Worm (Caenorhabditis elegans) whole organism, L2 larva: Measurements from ENCODE around the gene twk-16.

Experiments used
- C34F6.9 ChIP-seq: fragments of 150-350 bp; optimal IDR thresholded peaks from 2 replicates; lab custom pipeline; 2014; ENCODE audit warnings: missing biosample characterization, missing genetic modification characterization
- F13H6.1 ChIP-seq: sonication (generic microtip); optimal IDR thresholded peaks from 2 replicates; lab custom pipeline; 2016; ENCODE audit warnings: missing genetic modification characterization, missing compliant biosample characterization
- R02D3.7 ChIP-seq: fragments of 150-350 bp; optimal IDR thresholded peaks from 2 replicates; lab custom pipeline; 2014; ENCODE audit warnings: missing biosample characterization, missing genetic modification characterization
- Y55F3AM.14 ChIP-seq: fragments of 200-800 bp; sonication (Bioruptor generic); optimal IDR thresholded peaks from 2 replicates; lab custom pipeline; 2018; ENCODE audit warnings: mild to moderate bottlenecking, missing genetic modification characterization, missing compliant biosample characterization
- ZK546.5 ChIP-seq: sonication (generic microtip); optimal IDR thresholded peaks from 2 replicates; lab custom pipeline; 2017; ENCODE audit warnings: missing biosample characterization, missing genetic modification characterization
- alr-1 ChIP-seq: fragments of 150-350 bp; optimal IDR thresholded peaks from 2 replicates; lab custom pipeline; 2014; ENCODE audit warnings: missing biosample characterization, missing genetic modification characterization
- aly-2 ChIP-seq: fragments of 150-350 bp; optimal IDR thresholded peaks from 2 replicates; lab custom pipeline; 2014; ENCODE audit warnings: missing biosample characterization, missing genetic modification characterization
- ama-1 ChIP-seq: fragments of 150-350 bp; optimal IDR thresholded peaks from 2 replicates; lab custom pipeline; 2018; ENCODE audit warnings: inconsistent platforms
- blmp-1 ChIP-seq: sonication (generic microtip); optimal IDR thresholded peaks from 2 replicates; lab custom pipeline; 2017; ENCODE audit warnings: missing genetic modification characterization, mild to moderate bottlenecking, missing compliant biosample characterization, antibody characterized with exemption, moderate library complexity; ENCODE audit not compliant: insufficient read depth
- ceh-16 ChIP-seq: fragments of 150-350 bp; optimal IDR thresholded peaks from 2 replicates; lab custom pipeline; 2014; ENCODE audit warnings: missing biosample characterization, missing genetic modification characterization
- ceh-82 ChIP-seq: fragments of 150-350 bp; optimal IDR thresholded peaks from 2 replicates; lab custom pipeline; 2014; ENCODE audit warnings: missing biosample characterization, missing genetic modification characterization
- crh-2 ChIP-seq: sonication (generic microtip); optimal IDR thresholded peaks from 2 replicates; lab custom pipeline; 2017; ENCODE audit warnings: missing biosample characterization, missing genetic modification characterization
- dmd-4 ChIP-seq: sonication (generic microtip); optimal IDR thresholded peaks from 2 replicates; lab custom pipeline; 2017; ENCODE audit warnings: missing biosample characterization, missing genetic modification characterization
- egl-27 ChIP-seq: sonication (generic microtip); optimal IDR thresholded peaks from 3 replicates; lab custom pipeline; 2017; ENCODE audit warnings: missing biosample characterization, missing genetic modification reagents, missing genetic modification characterization
- elt-1 ChIP-seq: fragments of 150-350 bp; optimal IDR thresholded peaks from 2 replicates; lab custom pipeline; 2014; ENCODE audit warnings: missing biosample characterization, missing genetic modification characterization
- elt-3 ChIP-seq: sonication (generic microtip); optimal IDR thresholded peaks from 2 replicates; lab custom pipeline; 2017; ENCODE audit warnings: missing biosample characterization, missing genetic modification characterization
- fos-1 ChIP-seq: fragments of 150-350 bp; optimal IDR thresholded peaks from 2 replicates; lab custom pipeline; 2014; ENCODE audit warnings: missing biosample characterization, missing genetic modification characterization
- gmeb-1 ChIP-seq: fragments of 150-350 bp; optimal IDR thresholded peaks from 2 replicates; lab custom pipeline; 2014; ENCODE audit warnings: missing biosample characterization, missing genetic modification characterization
- lin-11 ChIP-seq: fragments of 150-350 bp; sonication (generic microtip); optimal IDR thresholded peaks from 2 replicates; lab custom pipeline; 2014; ENCODE audit warnings: missing biosample characterization, missing genetic modification characterization, inconsistent platforms, mixed read lengths
- lin-13 ChIP-seq: fragments of 150-350 bp; optimal IDR thresholded peaks from 2 replicates; lab custom pipeline; 2014; ENCODE audit warnings: missing biosample characterization, missing genetic modification reagents, missing genetic modification characterization
- lin-39 ChIP-seq: fragments of 150-350 bp; optimal IDR thresholded peaks from 2 replicates; lab custom pipeline; 2014; ENCODE audit warnings: missing biosample characterization, missing genetic modification reagents, missing genetic modification characterization
- lsy-2 ChIP-seq, 2 experiments: fragments of 150-350 bp in 1 of 2; sonication (generic microtip) in 1 of 2; optimal IDR thresholded peaks; 2 replicates each; lab custom pipeline; 2014 to 2017; ENCODE audit warnings: missing biosample characterization in 2 of 2, missing genetic modification characterization in 2 of 2
- mab-5 ChIP-seq: fragments of 150-350 bp; optimal IDR thresholded peaks from 2 replicates; lab custom pipeline; 2014; ENCODE audit warnings: missing biosample characterization, missing genetic modification characterization
- mbf-1 ChIP-seq: sonication (generic microtip); optimal IDR thresholded peaks from 2 replicates; lab custom pipeline; 2017; ENCODE audit warnings: missing biosample characterization, missing genetic modification characterization
- mdl-1 ChIP-seq, 2 experiments: fragments of 150-350 bp in 1 of 2; sonication (generic microtip) in 1 of 2; optimal IDR thresholded peaks; 2 replicates each; lab custom pipeline; 2017; ENCODE audit warnings: missing biosample characterization in 2 of 2, missing genetic modification characterization in 2 of 2
- nhr-10 ChIP-seq: sonication (generic microtip); optimal IDR thresholded peaks from 2 replicates; lab custom pipeline; 2017; ENCODE audit warnings: missing biosample characterization, missing genetic modification characterization
- nhr-11 ChIP-seq: fragments of 150-350 bp; optimal IDR thresholded peaks from 2 replicates; lab custom pipeline; 2014; ENCODE audit warnings: missing biosample characterization, missing genetic modification characterization
- nhr-12 ChIP-seq: fragments of 150-350 bp; optimal IDR thresholded peaks from 2 replicates; lab custom pipeline; 2014; ENCODE audit warnings: missing biosample characterization, missing genetic modification characterization
- nhr-129 ChIP-seq: fragments of 150-350 bp; optimal IDR thresholded peaks from 2 replicates; lab custom pipeline; 2014; ENCODE audit warnings: missing biosample characterization, missing genetic modification characterization
- nhr-21 ChIP-seq: fragments of 150-350 bp; optimal IDR thresholded peaks from 2 replicates; lab custom pipeline; 2014; ENCODE audit warnings: missing biosample characterization, missing genetic modification characterization
- nhr-23 ChIP-seq: fragments of 150-350 bp; optimal IDR thresholded peaks from 2 replicates; lab custom pipeline; 2014; ENCODE audit warnings: missing biosample characterization, missing genetic modification reagents, missing genetic modification characterization
- nhr-237 ChIP-seq: fragments of 150-350 bp; optimal IDR thresholded peaks from 2 replicates; lab custom pipeline; 2014; ENCODE audit warnings: missing biosample characterization, missing genetic modification characterization
- nhr-25 ChIP-seq: fragments of 150-350 bp; sonication (generic microtip); optimal IDR thresholded peaks from 3 replicates; lab custom pipeline; 2014; ENCODE audit warnings: missing biosample characterization, missing genetic modification characterization
- nhr-6 ChIP-seq: fragments of 150-350 bp; optimal IDR thresholded peaks from 2 replicates; lab custom pipeline; 2014; ENCODE audit warnings: missing biosample characterization, missing genetic modification characterization
- nhr-77 ChIP-seq: fragments of 150-350 bp; optimal IDR thresholded peaks from 2 replicates; lab custom pipeline; 2014; ENCODE audit warnings: missing biosample characterization, missing genetic modification characterization
- peb-1 ChIP-seq: fragments of 150-350 bp; optimal IDR thresholded peaks from 2 replicates; lab custom pipeline; 2014; ENCODE audit warnings: missing biosample characterization, missing genetic modification characterization
- sem-4 ChIP-seq: fragments of 150-350 bp; optimal IDR thresholded peaks from 2 replicates; lab custom pipeline; 2014; ENCODE audit warnings: missing biosample characterization, missing genetic modification reagents, missing genetic modification characterization
- skn-1 ChIP-seq: sonication (generic microtip); optimal IDR thresholded peaks from 2 replicates; lab custom pipeline; 2017; ENCODE audit warnings: missing biosample characterization, missing genetic modification characterization
- sma-3 ChIP-seq: sonication (generic microtip); optimal IDR thresholded peaks from 2 replicates; lab custom pipeline; 2016; ENCODE audit warnings: missing genetic modification reagents, missing genetic modification characterization, missing compliant biosample characterization
- sma-9 ChIP-seq, 2 experiments: fragments of 150-350 bp in 1 of 2; sonication (generic microtip) in 1 of 2; optimal IDR thresholded peaks; 2 replicates each; lab custom pipeline; 2014 to 2016; ENCODE audit warnings: missing genetic modification characterization in 2 of 2, mild to moderate bottlenecking in 1 of 2, missing biosample characterization in 1 of 2, missing compliant biosample characterization in 1 of 2, missing genetic modification reagents in 1 of 2, moderate library complexity in 1 of 2
- snpc-4 ChIP-seq: fragments of 150-350 bp; optimal IDR thresholded peaks from 2 replicates; lab custom pipeline; 2014; ENCODE audit warnings: missing biosample characterization, missing genetic modification characterization
- unc-39 ChIP-seq: fragments of 150-350 bp; optimal IDR thresholded peaks from 2 replicates; lab custom pipeline; 2014; ENCODE audit warnings: missing biosample characterization, missing genetic modification characterization
- unc-55 ChIP-seq: fragments of 150-350 bp; sonication (generic microtip); optimal IDR thresholded peaks from 3 replicates; lab custom pipeline; 2014; ENCODE audit warnings: missing biosample characterization, missing genetic modification reagents, missing genetic modification characterization
- unc-62 ChIP-seq: fragments of 150-350 bp; optimal IDR thresholded peaks from 2 replicates; lab custom pipeline; 2014; ENCODE audit warnings: missing biosample characterization, missing genetic modification reagents, missing genetic modification characterization
- zag-1 ChIP-seq: fragments of 150-350 bp; optimal IDR thresholded peaks from 2 replicates; lab custom pipeline; 2014; ENCODE audit warnings: missing biosample characterization, missing genetic modification characterization
- ztf-1 ChIP-seq: fragments of 200-800 bp; sonication (Bioruptor generic); conservative IDR thresholded peaks from 2 replicates; pipeline ENCODE4 v1.3.6; 2022; ENCODE audit warnings: missing genetic modification characterization, missing compliant biosample characterization
- ztf-11 ChIP-seq: sonication (generic microtip); optimal IDR thresholded peaks from 2 replicates; lab custom pipeline; 2017; ENCODE audit warnings: missing biosample characterization, missing genetic modification characterization
- ztf-4 ChIP-seq: fragments of 150-350 bp; optimal IDR thresholded peaks from 2 replicates; lab custom pipeline; 2014; ENCODE audit warnings: missing biosample characterization, missing genetic modification characterization

twk-16 gene

ce11 chrX:3099832-3100231 lies 18.9 kb downstream of the twk-16 start, which contains the start of gene sec-3 (continued):
- TF ChIP-seq F13H6.1 (tag; lab: Kevin White, UChicago) (peak; percentile 90), gmeb-1 (tag; lab: Kevin White, UChicago) (peak; percentile 84), mbf-1 (tag; lab: Kevin White, UChicago) (no peak), elt-1 (tag; lab: Kevin White, UChicago) (no peak)

ce11 chrX:3101562-3101961 lies 20.6 kb downstream of the twk-16 start:
- TF ChIP-seq ceh-16 (tag; lab: Kevin White, UChicago): no peak
- TF ChIP-seq sma-9 (GFP tag; optimal IDR thresholded peaks at IDR 0.05; lab: Kevin White, UChicago): no peak
- TF ChIP-seq sma-9 (tag; optimal IDR thresholded peaks at IDR 0.05; lab: Kevin White, UChicago): no peak
- no peak for TF ChIP-seq ztf-4
- TF ChIP-seq nhr-77 (tag; lab: Kevin White, UChicago): no peak
- TF ChIP-seq C34F6.9 (tag; lab: Kevin White, UChicago): peak; percentile 22
- no peak for TF ChIP-seq sem-4 (tag; lab: Kevin White, UChicago)
- TF ChIP-seq nhr-23 (tag; lab: Kevin White, UChicago): no peak
- peak; percentile 16 for TF ChIP-seq nhr-129 (tag; lab: Kevin White, UChicago)
- TF ChIP-seq fos-1 (tag; lab: Kevin White, UChicago): peak; percentile 48
- TF ChIP-seq ZK546.5 (tag; lab: Kevin White, UChicago): no peak

- TF ChIP-seq mdl-1 (tag; optimal IDR thresholded peaks at IDR 0.05; lab: Kevin White, UChicago) (no peak), lin-13 (GFP tag; lab: Kevin White, UChicago) (no peak), C34F6.9 (tag; lab: Kevin White, UChicago) (peak; percentile 27), ceh-82 (tag; lab: Kevin White, UChicago) (no peak), lsy-2 (tag; optimal IDR thresholded peaks at IDR 0.05; lab: Kevin White, UChicago) (peak in 1 of 2 experiments; percentile 41), ama-1 (lab: Kevin White, UChicago) (no peak), nhr-25 (tag; lab: Kevin White, UChicago) (no peak), nhr-10 (tag; lab: Kevin White, UChicago) (no peak), nhr-23 (tag; lab: Kevin White, UChicago) (no peak), nhr-77 (tag; lab: Kevin White, UChicago) (no peak), egl-27 (tag; lab: Kevin White, UChicago) (peak; percentile 52), nhr-237 (tag; lab: Kevin White, UChicago) (no peak), sma-3 (no peak), fos-1 (tag; lab: Kevin White, UChicago) (peak; percentile 57), nhr-11 (tag; lab: Kevin White, UChicago) (no peak), unc-62 (no peak), alr-1 (no peak), aly-2 (tag; lab: Kevin White, UChicago) (no peak), mbf-1 (tag; lab: Kevin White, UChicago) (no peak), peb-1 (tag; lab: Kevin White, UChicago) (no peak), skn-1 (tag; lab: Kevin White, UChicago) (no peak), ztf-4 (no peak), mab-5 (tag; lab: Kevin White, UChicago) (no peak), nhr-6 (no peak), ztf-1 (no peak), ZK546.5 (tag; lab: Kevin White, UChicago) (no peak), unc-39 (tag; lab: Kevin White, UChicago) (no peak), dmd-4 (tag; lab: Kevin White, UChicago) (no peak), blmp-1 (tag; lab: Kevin White, UChicago) (peak; percentile 44), lin-11 (no peak), sem-4 (tag; lab: Kevin White, UChicago) (no peak), zag-1 (no peak), F13H6.1 (tag; lab: Kevin White, UChicago) (peak; percentile 22), gmeb-1 (tag; lab: Kevin White, UChicago) (peak; percentile 6), sma-9 (GFP tag; optimal IDR thresholded peaks at IDR 0.05; lab: Kevin White, UChicago) (peak; percentile 52), sma-9 (tag; optimal IDR thresholded peaks at IDR 0.05; lab: Kevin White, UChicago) (no peak), Y55F3AM.14 (GFP tag; lab: Kevin White, UChicago) (no peak), ztf-11 (tag; lab: Kevin White, UChicago) (no peak), unc-55 (GFP tag; lab: Kevin White, UChicago) (no peak), nhr-12 (tag; lab: Kevin White, UChicago) (no peak), ceh-16 (tag; lab: Kevin White, UChicago) (no peak), R02D3.7 (tag; lab: Kevin White, UChicago) (no peak), snpc-4 (tag; lab: Kevin White, UChicago) (no peak), elt-3 (no peak), lin-39 (tag; lab: Kevin White, UChicago) (no peak), elt-1 (tag; lab: Kevin White, UChicago) (no peak), nhr-21 (no peak), nhr-129 (tag; lab: Kevin White, UChicago) (peak; percentile 18), crh-2 (peak; percentile 40)
These were observed 21.2 kb downstream of the twk-16 start, which contains the start of gene ztf-13 for ce11 chrX:3102165-3102564. Gene ztf-13 (minus strand): TSS chrX:3102175.
